Fruit fly (Drosophila melanogaster) whole organism, embryonic: Measurements from ENCODE around the gene CG42258.

Experiments
- ATbp ChIP-seq: fragments of 200-800 bp; sonication (Bioruptor generic); optimal IDR thresholded peaks from 2 replicates; lab custom pipeline; 2017; ENCODE audit warnings: missing biosample characterization, mild to moderate bottlenecking, missing genetic modification characterization, missing genetic modification reagents
- B-H1 ChIP-seq: fragments of 200-800 bp; sonication (Bioruptor generic); IDR thresholded peaks from 3 replicates; pipeline ENCODE4 v1.3.6; 2022; ENCODE audit warnings: missing biosample characterization, missing genetic modification characterization
- B-H2 ChIP-seq: fragments of 200-800 bp; sonication (Bioruptor generic); optimal IDR thresholded peaks from 2 replicates; lab custom pipeline; 2018; ENCODE audit warnings: missing biosample characterization, mild to moderate bottlenecking, missing genetic modification characterization
- Bdp1 ChIP-seq: fragments of 200-800 bp; sonication (Bioruptor generic); optimal IDR thresholded peaks from 3 replicates; lab custom pipeline; 2016; ENCODE audit warnings: missing biosample characterization, missing genetic modification characterization
- CG14050 ChIP-seq: fragments of 200-800 bp; sonication (Bioruptor generic); IDR thresholded peaks from 3 replicates; pipeline ENCODE4 v1.3.6; 2022; ENCODE audit warnings: missing biosample characterization, missing genetic modification characterization
- CG17612 ChIP-seq: fragments of 200-800 bp; sonication (Bioruptor generic); IDR thresholded peaks from 2 replicates; pipeline ENCODE4 v1.3.6; 2022; ENCODE audit warnings: missing biosample characterization, missing genetic modification characterization
- CG17829 ChIP-seq: fragments of 200-800 bp; optimal IDR thresholded peaks from 2 replicates; lab custom pipeline; 2019; ENCODE audit warnings: missing biosample characterization, mild to moderate bottlenecking, missing genetic modification characterization, moderate library complexity
- CG18262 ChIP-seq: fragments of 200-800 bp; optimal IDR thresholded peaks from 3 replicates; lab custom pipeline; 2019; ENCODE audit warnings: missing biosample characterization, mild to moderate bottlenecking, missing genetic modification characterization, moderate library complexity
- CG18476 ChIP-seq: fragments of 200-800 bp; sonication (Bioruptor generic); optimal IDR thresholded peaks from 2 replicates; lab custom pipeline; 2016; ENCODE audit warnings: missing biosample characterization, mild to moderate bottlenecking, missing genetic modification characterization
- CG2889 ChIP-seq: fragments of 200-800 bp; sonication (Bioruptor generic); IDR thresholded peaks from 3 replicates; pipeline ENCODE4 v1.3.6; 2022; ENCODE audit warnings: missing biosample characterization, missing genetic modification characterization
- CG34376 ChIP-seq: fragments of 200-800 bp; sonication (Bioruptor generic); optimal IDR thresholded peaks from 2 replicates; lab custom pipeline; 2018; ENCODE audit warnings: missing biosample characterization, mild to moderate bottlenecking, missing genetic modification characterization
- CG4707 ChIP-seq: fragments of 200-800 bp; sonication (Bioruptor generic); optimal IDR thresholded peaks from 2 replicates; lab custom pipeline; 2018; ENCODE audit warnings: missing biosample characterization, mild to moderate bottlenecking, missing genetic modification characterization, moderate library complexity
- CG6175 ChIP-seq: fragments of 200-800 bp; sonication (Bioruptor generic); IDR thresholded peaks from 3 replicates; pipeline ENCODE4 v1.3.6; 2022; ENCODE audit warnings: missing biosample characterization, missing genetic modification characterization
- CG8290 ChIP-seq, 3 experiments: fragments of 200-800 bp; sonication (Bioruptor generic); optimal IDR thresholded peaks; 2 replicates each; lab custom pipeline; 2016 to 2019; ENCODE audit warnings: missing biosample characterization in 3 of 3, missing genetic modification characterization in 3 of 3, mild to moderate bottlenecking in 2 of 3, moderate library complexity in 1 of 3
- CG9727 ChIP-seq: fragments of 200-800 bp; sonication (Bioruptor generic); optimal IDR thresholded peaks from 3 replicates; lab custom pipeline; 2017; ENCODE audit warnings: missing biosample characterization, mild to moderate bottlenecking, missing genetic modification characterization
- Dbx ChIP-seq: fragments of 200-800 bp; sonication (Bioruptor generic); IDR thresholded peaks from 3 replicates; pipeline ENCODE4 v1.3.6; 2022; ENCODE audit warnings: missing biosample characterization, missing genetic modification characterization
- Dp ChIP-seq: fragments of 200-800 bp; sonication (Bioruptor generic); optimal IDR thresholded peaks from 2 replicates; lab custom pipeline; 2018; ENCODE audit warnings: missing biosample characterization, mild to moderate bottlenecking, missing genetic modification characterization, moderate library complexity
- E2f1 ChIP-seq: fragments of 200-800 bp; sonication (Bioruptor generic); IDR thresholded peaks from 2 replicates; pipeline ENCODE4 v1.3.6; 2022; ENCODE audit warnings: missing biosample characterization, missing genetic modification characterization
- Fer2 ChIP-seq: fragments of 200-800 bp; sonication (Bioruptor generic); optimal IDR thresholded peaks from 2 replicates; lab custom pipeline; 2018; ENCODE audit warnings: missing biosample characterization, mild to moderate bottlenecking, missing genetic modification characterization, moderate library complexity
- Gug ChIP-seq: fragments of 200-800 bp; sonication (Bioruptor generic); IDR thresholded peaks from 4 replicates; pipeline ENCODE4 v1.3.6; 2022; ENCODE audit warnings: missing biosample characterization, missing genetic modification characterization
- HmgZ ChIP-seq: fragments of 200-800 bp; sonication (Bioruptor generic); optimal IDR thresholded peaks from 2 replicates; lab custom pipeline; 2018; ENCODE audit warnings: missing biosample characterization, mild to moderate bottlenecking, missing genetic modification characterization
- Hsf ChIP-seq: fragments of 200-800 bp; sonication (Bioruptor generic); optimal IDR thresholded peaks from 3 replicates; lab custom pipeline; 2016; ENCODE audit warnings: missing biosample characterization, missing genetic modification characterization
- Max ChIP-seq: fragments of 200-800 bp; sonication (Bioruptor generic); optimal IDR thresholded peaks from 2 replicates; lab custom pipeline; 2016; ENCODE audit warnings: missing biosample characterization, mild to moderate bottlenecking, missing genetic modification characterization
- NC2α ChIP-seq: fragments of 200-800 bp; sonication (Bioruptor generic); optimal IDR thresholded peaks from 2 replicates; lab custom pipeline; 2016; ENCODE audit warnings: missing biosample characterization, missing genetic modification characterization
- Oli ChIP-seq: fragments of 200-800 bp; sonication (Bioruptor generic); optimal IDR thresholded peaks from 2 replicates; lab custom pipeline; 2018; ENCODE audit warnings: missing biosample characterization, mild to moderate bottlenecking, missing genetic modification characterization, moderate library complexity
- Pdp1 ChIP-seq, 2 experiments: fragments of 200-800 bp; sonication (Bioruptor generic); optimal IDR thresholded peaks; 3 replicates each; lab custom pipeline; 2016; ENCODE audit warnings: missing biosample characterization in 2 of 2, missing genetic modification characterization in 2 of 2, mild to moderate bottlenecking in 1 of 2, moderate library complexity in 1 of 2
- Rx ChIP-seq: fragments of 200-800 bp; sonication (Bioruptor generic); IDR thresholded peaks from 2 replicates; pipeline ENCODE4 v1.3.6; 2022; ENCODE audit warnings: missing biosample characterization, missing genetic modification characterization
- Side ChIP-seq: fragments of 200-800 bp; sonication (Bioruptor generic); optimal IDR thresholded peaks from 2 replicates; lab custom pipeline; 2016; ENCODE audit warnings: missing biosample characterization, missing genetic modification characterization
- Sry-δ ChIP-seq: fragments of 200-800 bp; sonication (Bioruptor generic); optimal IDR thresholded peaks from 2 replicates; lab custom pipeline; 2016; ENCODE audit warnings: missing biosample characterization, missing genetic modification characterization
- Taf1 ChIP-seq: fragments of 200-800 bp; sonication (Bioruptor generic); IDR thresholded peaks from 2 replicates; pipeline ENCODE4 v1.3.6; 2022; ENCODE audit warnings: missing biosample characterization, missing genetic modification characterization
- aop ChIP-seq: fragments of 200-800 bp; sonication (Bioruptor generic); IDR thresholded peaks from 2 replicates; pipeline ENCODE4 v1.3.6; 2022; ENCODE audit warnings: missing biosample characterization, missing genetic modification characterization
- ase ChIP-seq: fragments of 200-800 bp; sonication (Bioruptor generic); IDR thresholded peaks from 3 replicates; pipeline ENCODE4 v1.3.6; 2022; ENCODE audit warnings: missing biosample characterization, missing genetic modification characterization
- dan ChIP-seq: fragments of 200-800 bp; sonication (Bioruptor generic); IDR thresholded peaks from 2 replicates; pipeline ENCODE4 v1.3.6; 2022; ENCODE audit warnings: missing biosample characterization, missing genetic modification characterization
- exex ChIP-seq: fragments of 200-800 bp; sonication (Bioruptor generic); optimal IDR thresholded peaks from 4 replicates; lab custom pipeline; 2018; ENCODE audit warnings: missing biosample characterization, mild to moderate bottlenecking, missing genetic modification characterization, moderate library complexity
- eyg ChIP-seq: fragments of 200-800 bp; sonication (Bioruptor generic); optimal IDR thresholded peaks from 3 replicates; lab custom pipeline; 2016; ENCODE audit warnings: missing biosample characterization, missing genetic modification characterization
- grn ChIP-seq: fragments of 200-800 bp; sonication (Bioruptor generic); optimal IDR thresholded peaks from 3 replicates; lab custom pipeline; 2017; ENCODE audit warnings: missing biosample characterization, missing genetic modification characterization
- her ChIP-seq: fragments of 200-800 bp; sonication (Bioruptor generic); optimal IDR thresholded peaks from 2 replicates; lab custom pipeline; 2016; ENCODE audit warnings: missing biosample characterization, missing genetic modification characterization
- lab ChIP-seq: fragments of 200-800 bp; sonication (Bioruptor generic); optimal IDR thresholded peaks from 3 replicates; lab custom pipeline; 2017; ENCODE audit warnings: missing biosample characterization, missing genetic modification characterization, mild to moderate bottlenecking, moderate library complexity, missing genetic modification reagents
- maf-S ChIP-seq: fragments of 200-800 bp; sonication (Bioruptor generic); optimal IDR thresholded peaks from 2 replicates; lab custom pipeline; 2016; ENCODE audit warnings: missing biosample characterization, missing genetic modification characterization
- odd ChIP-seq: fragments of 200-800 bp; sonication (Bioruptor generic); optimal IDR thresholded peaks from 2 replicates; lab custom pipeline; 2017; ENCODE audit warnings: missing biosample characterization, mild to moderate bottlenecking, missing genetic modification characterization
- pros ChIP-seq: fragments of 200-800 bp; sonication (Bioruptor generic); optimal IDR thresholded peaks from 3 replicates; lab custom pipeline; 2019; ENCODE audit warnings: missing biosample characterization, mild to moderate bottlenecking, missing genetic modification characterization, moderate library complexity
- run ChIP-seq: fragments of 200-800 bp; sonication (Bioruptor generic); optimal IDR thresholded peaks from 3 replicates; lab custom pipeline; 2018; ENCODE audit warnings: missing biosample characterization, mild to moderate bottlenecking, missing genetic modification characterization
- sd ChIP-seq: fragments of 200-800 bp; sonication (Bioruptor generic); optimal IDR thresholded peaks from 3 replicates; lab custom pipeline; 2018; ENCODE audit warnings: missing biosample characterization, mild to moderate bottlenecking, missing genetic modification characterization, moderate library complexity
- slbo ChIP-seq: fragments of 200-800 bp; sonication (Bioruptor generic); IDR thresholded peaks from 2 replicates; pipeline ENCODE4 v1.3.6; 2022; ENCODE audit warnings: missing biosample characterization, missing genetic modification characterization
- slp2 ChIP-seq: fragments of 200-800 bp; sonication (Bioruptor generic); optimal IDR thresholded peaks from 2 replicates; lab custom pipeline; 2016; ENCODE audit warnings: missing biosample characterization, missing genetic modification characterization
- so ChIP-seq: fragments of 200-800 bp; sonication (Bioruptor generic); IDR thresholded peaks from 3 replicates; pipeline ENCODE4 v1.3.6; 2022; ENCODE audit warnings: missing biosample characterization, missing genetic modification characterization
- ssp ChIP-seq: fragments of 200-800 bp; sonication (Bioruptor generic); IDR thresholded peaks from 2 replicates; pipeline ENCODE4 v1.3.6; 2022; ENCODE audit warnings: missing biosample characterization, missing genetic modification characterization
- stc ChIP-seq: fragments of 200-800 bp; sonication (Bioruptor generic); IDR thresholded peaks from 2 replicates; pipeline ENCODE4 v1.3.6; 2022; ENCODE audit warnings: missing biosample characterization, missing genetic modification characterization
- sug ChIP-seq: fragments of 200-800 bp; optimal IDR thresholded peaks from 2 replicates; lab custom pipeline; 2019; ENCODE audit warnings: missing biosample characterization, mild to moderate bottlenecking, missing genetic modification characterization, moderate library complexity
- ttk ChIP-seq: fragments of 200-800 bp; sonication (Bioruptor generic); IDR thresholded peaks from 2 replicates; pipeline ENCODE4 v2.1.2; 2022; ENCODE audit warnings: missing biosample characterization, missing genetic modification characterization
- wor ChIP-seq: fragments of 200-800 bp; sonication (Bioruptor generic); IDR thresholded peaks from 2 replicates; pipeline ENCODE4 v1.3.6; 2022; ENCODE audit warnings: missing biosample characterization, missing genetic modification characterization

The CG42258 gene

DNA sequence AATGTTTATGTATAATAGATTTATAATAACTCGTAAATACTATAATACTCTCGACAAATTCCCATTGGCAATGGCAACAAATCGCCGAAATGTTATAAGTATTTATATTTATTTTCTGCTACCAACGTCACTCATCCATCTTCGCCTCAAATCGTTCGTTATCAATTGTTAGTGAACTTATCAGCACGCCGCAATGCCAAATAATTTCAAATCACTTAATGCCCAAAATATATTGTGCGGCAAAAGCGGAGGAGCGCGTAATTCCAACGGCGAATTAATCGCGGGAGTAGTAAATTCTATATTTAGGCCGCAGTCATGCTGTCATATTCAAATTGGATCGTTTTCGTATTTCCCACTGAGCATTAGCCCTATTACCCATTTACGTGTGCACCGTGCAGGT is 5.8 kb downstream of the CG42258 start:
- TF ChIP-seq ATbp (no peak), Pdp1 (GFP tag; optimal IDR thresholded peaks at IDR 0.05; lab: Kevin White, UChicago) (peak in 1 of 2 experiments; percentile 19), lab (GFP tag; lab: Kevin White, UChicago) (peak; percentile 13), Side (GFP tag; lab: Kevin White, UChicago) (no peak), CG34376 (GFP tag; lab: Kevin White, UChicago) (peak; percentile 61), CG9727 (GFP tag; lab: Kevin White, UChicago) (no peak), CG4707 (GFP tag; lab: Kevin White, UChicago) (no peak), ssp (GFP tag; lab: Robert Waterston, UW) (no peak), sug (peak; percentile 56), so (GFP tag; lab: Robert Waterston, UW) (no peak), NC2α (GFP tag; lab: Kevin White, UChicago) (no peak), E2f1 (GFP tag; lab: Robert Waterston, UW) (no peak), sd (peak; percentile 28), exex (tag; lab: Kevin White, UChicago) (peak; percentile 78), B-H2 (GFP tag; lab: Kevin White, UChicago) (peak; percentile 33), maf-S (GFP tag; lab: Kevin White, UChicago) (no peak), ttk (no peak), CG8290 (GFP tag; optimal IDR thresholded peaks at IDR 0.05; lab: Kevin White, UChicago) (no peak), CG8290 (tag; optimal IDR thresholded peaks at IDR 0.05; lab: Kevin White, UChicago) (peak in 1 of 2 experiments; percentile 13)

DNA sequence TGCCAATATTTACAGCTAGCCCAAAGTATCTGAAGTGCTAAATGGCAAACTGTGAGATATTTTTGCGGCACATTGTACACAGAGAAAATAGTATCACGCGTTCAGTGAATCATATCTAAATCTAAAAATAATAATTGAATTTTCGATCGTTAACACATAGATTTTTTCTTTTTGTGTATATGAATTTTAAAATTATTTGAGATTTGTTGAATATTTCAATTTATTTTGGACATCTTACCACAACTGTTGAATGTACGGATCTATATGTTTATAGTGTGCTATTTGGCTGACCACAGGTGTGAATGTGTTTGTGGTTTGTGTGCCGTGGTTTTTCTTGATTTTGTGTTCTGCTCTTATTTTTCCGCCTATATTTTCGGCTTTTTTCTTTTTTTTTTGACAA is 6.5 kb downstream of the CG42258 start:
- TF ChIP-seq Sry-δ = no peak
- TF ChIP-seq NC2α (GFP tag; lab: Kevin White, UChicago) = no peak
- no peak for TF ChIP-seq CG6175
- TF ChIP-seq Oli = peak; percentile 68
- peak; percentile 24; the same call in 1 of the 4 replicates for TF ChIP-seq Gug (GFP tag; lab: Robert Waterston, UW)
- TF ChIP-seq Dbx (GFP tag; lab: Robert Waterston, UW) = peak; percentile 73
- TF ChIP-seq run (tag; lab: Kevin White, UChicago) = peak; percentile 57
- peak; percentile 33 for TF ChIP-seq eyg (GFP tag; lab: Kevin White, UChicago)
- TF ChIP-seq HmgZ (tag; lab: Kevin White, UChicago) = peak; percentile 20
- peak; percentile 82 for TF ChIP-seq slbo (GFP tag; lab: Robert Waterston, UW)
- TF ChIP-seq CG14050 (GFP tag; lab: Robert Waterston, UW) = peak; percentile 13; the same call in 2 of the 3 replicates
- TF ChIP-seq CG18476 (GFP tag; lab: Kevin White, UChicago) = peak; percentile 67
- peak; percentile 46; the same call in 1 of the 2 replicates for TF ChIP-seq stc
- no peak for TF ChIP-seq B-H1 (GFP tag; lab: Robert Waterston, UW)
- no peak for TF ChIP-seq sd
- no peak for TF ChIP-seq Rx
- no peak for TF ChIP-seq CG17612
- no peak for TF ChIP-seq dan
- peak; percentile 43 for TF ChIP-seq Max (GFP tag; lab: Kevin White, UChicago)
- no peak for TF ChIP-seq Fer2 (tag; lab: Kevin White, UChicago)
- 0 out of 3 replicates have a peak, but pooled peaks have one; percentile 33 for TF ChIP-seq CG2889
- TF ChIP-seq pros (GFP tag; lab: Kevin White, UChicago) = no peak
- no peak for TF ChIP-seq Bdp1
- TF ChIP-seq slp2 (GFP tag; lab: Kevin White, UChicago) = peak; percentile 23
- TF ChIP-seq CG18262 (tag; lab: Kevin White, UChicago) = peak; percentile 58
- peak; percentile 43; the same call in 1 of the 2 replicates for TF ChIP-seq Taf1 (GFP tag; lab: Robert Waterston, UW)
- peak; percentile 31 for TF ChIP-seq odd (GFP tag; lab: Kevin White, UChicago)
- TF ChIP-seq grn (GFP tag; lab: Kevin White, UChicago) = no peak
- no peak for TF ChIP-seq her (GFP tag; lab: Kevin White, UChicago)
- no peak for TF ChIP-seq CG17829
- TF ChIP-seq Dp (GFP tag; lab: Kevin White, UChicago) = no peak
- no peak for TF ChIP-seq ase (GFP tag; lab: Robert Waterston, UW)
- no peak for TF ChIP-seq aop
- TF ChIP-seq Hsf = peak; percentile 56
- TF ChIP-seq wor (GFP tag; lab: Robert Waterston, UW) = 0 out of 2 replicates have a peak, but pooled peaks have one; percentile 22
